Worm (Caenorhabditis elegans): ENCODE results near the gene C17G10.1.

Gene C17G10.1

DNA sequence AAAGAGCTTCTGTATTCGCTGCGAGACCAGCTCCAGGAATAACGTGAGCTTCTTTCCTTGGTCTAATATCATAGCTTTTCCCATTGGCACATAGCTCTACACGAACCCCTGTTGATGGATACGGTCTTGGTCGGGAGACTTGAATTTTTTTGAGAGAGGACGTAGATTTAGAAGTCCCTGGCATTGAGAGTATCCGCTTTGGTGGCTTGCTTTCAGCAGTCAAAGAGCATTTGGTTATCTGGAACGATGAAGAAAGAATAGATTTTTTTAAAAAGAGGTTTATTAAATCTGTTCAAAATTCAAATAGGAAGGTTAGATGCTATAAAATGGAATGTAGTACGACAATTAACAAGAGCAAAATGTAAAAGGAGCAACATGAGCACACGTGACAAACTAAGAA is 6.7 kb upstream of the C17G10.1 start, which contains the start of gene C17G10.13:
Gene C17G10.13 (minus strand): TSS at position 101 of the 400 bp plus-strand sequence.
- no peak for TF ChIP-seq pha-4 (tag; optimal IDR thresholded peaks at IDR 0.05)
- no peak for TF ChIP-seq F33H1.4 (GFP tag; IDR thresholded peaks at IDR 0.05)
- no peak for TF ChIP-seq Y53F4B.3 (GFP tag; IDR thresholded peaks at IDR 0.05)
- TF ChIP-seq ztf-26 (tag; optimal IDR thresholded peaks at IDR 0.05): no peak
- TF ChIP-seq ceh-79 (tag; optimal IDR thresholded peaks at IDR 0.05): no peak
- TF ChIP-seq attf-6 (GFP tag; IDR thresholded peaks at IDR 0.05): no peak
- TF ChIP-seq dpff-1 (tag; optimal IDR thresholded peaks at IDR 0.05): no peak
- TF ChIP-seq egrh-3 (GFP tag; IDR thresholded peaks at IDR 0.05): no peak
- TF ChIP-seq C06A6.2 (GFP tag; conservative IDR thresholded peaks at IDR 0.05): no peak
- no peak for TF ChIP-seq B0019.2 (GFP tag; conservative IDR thresholded peaks at IDR 0.05)
- TF ChIP-seq T07F8.4 (tag; optimal IDR thresholded peaks at IDR 0.05): no peak
- no peak for TF ChIP-seq zfh-2 (GFP tag; conservative IDR thresholded peaks at IDR 0.05)
- no peak for TF ChIP-seq unc-130 (GFP tag; optimal IDR thresholded peaks at IDR 0.05)
- TF ChIP-seq pbrm-1 (GFP tag; IDR thresholded peaks at IDR 0.05): no peak
- no peak for TF ChIP-seq ztf-22 (GFP tag; optimal IDR thresholded peaks at IDR 0.05)
- TF ChIP-seq snpc-4 (GFP tag; optimal IDR thresholded peaks at IDR 0.05): no peak
- TF ChIP-seq snpc-4 (tag; optimal IDR thresholded peaks at IDR 0.05): no peak
- no peak for TF ChIP-seq hlh-12 (tag; optimal IDR thresholded peaks at IDR 0.05)

DNA sequence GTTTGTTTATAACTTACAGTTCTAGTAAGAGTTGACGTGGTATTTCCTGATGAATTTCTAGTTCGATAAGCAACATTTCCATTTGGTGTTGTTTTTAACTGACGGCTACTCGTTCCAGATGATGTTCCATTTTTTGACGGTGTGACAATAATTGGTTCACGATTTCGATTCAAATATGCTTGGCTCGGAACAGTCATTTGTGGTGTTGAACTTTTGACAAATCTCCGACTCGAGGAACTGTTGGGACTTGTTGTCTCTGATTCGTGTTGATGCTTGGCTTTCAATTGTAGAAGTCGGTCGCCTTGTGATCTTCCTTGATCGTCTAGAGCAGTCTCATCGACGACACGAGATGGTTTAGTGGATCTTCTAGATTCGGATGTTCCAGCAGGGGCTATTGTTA is 4.8 kb upstream of the C17G10.1 start:
- TF ChIP-seq lin-26 (GFP tag; IDR thresholded peaks at IDR 0.05): no peak
- 0 out of 2 replicates have a peak, but pooled peaks have one; percentile 41 for TF ChIP-seq hsf-1 (GFP tag; IDR thresholded peaks at IDR 0.05)
- TF ChIP-seq mcd-1 (GFP tag; IDR thresholded peaks at IDR 0.05): no peak
- TF ChIP-seq dpff-1 (tag; optimal IDR thresholded peaks at IDR 0.05): no peak

DNA sequence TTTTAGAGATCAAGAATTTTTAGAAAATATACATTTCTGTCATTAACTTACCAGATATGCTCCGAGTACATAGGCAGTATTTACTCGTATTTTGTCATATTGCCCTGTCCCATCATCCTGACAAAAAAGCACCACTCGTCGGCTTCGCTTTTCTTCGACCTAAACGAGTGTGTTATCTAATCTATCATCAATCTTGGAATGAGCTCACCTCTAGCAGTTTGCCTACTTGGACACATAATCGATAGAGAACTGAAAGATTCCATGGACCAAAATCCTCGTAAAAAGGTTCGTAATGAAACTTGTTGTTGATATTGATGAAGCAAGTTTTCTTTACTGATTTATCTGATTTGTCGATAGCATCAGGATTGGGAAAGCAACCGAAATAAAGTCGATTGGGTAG is 3.5 kb upstream of the C17G10.1 start:
- TF ChIP-seq die-1 (tag; optimal IDR thresholded peaks at IDR 0.05): no peak
- no peak for TF ChIP-seq F23B12.7 (tag; optimal IDR thresholded peaks at IDR 0.05; ENCODE audit: insufficient read depth)
- no peak for TF ChIP-seq bed-2 (GFP tag; IDR thresholded peaks at IDR 0.05)
- no peak for TF ChIP-seq dpl-1 (GFP tag; optimal IDR thresholded peaks at IDR 0.05)
- TF ChIP-seq lsy-27 (tag; optimal IDR thresholded peaks at IDR 0.05; ENCODE audit: borderline replicate concordance, insufficient read depth): no peak

DNA sequence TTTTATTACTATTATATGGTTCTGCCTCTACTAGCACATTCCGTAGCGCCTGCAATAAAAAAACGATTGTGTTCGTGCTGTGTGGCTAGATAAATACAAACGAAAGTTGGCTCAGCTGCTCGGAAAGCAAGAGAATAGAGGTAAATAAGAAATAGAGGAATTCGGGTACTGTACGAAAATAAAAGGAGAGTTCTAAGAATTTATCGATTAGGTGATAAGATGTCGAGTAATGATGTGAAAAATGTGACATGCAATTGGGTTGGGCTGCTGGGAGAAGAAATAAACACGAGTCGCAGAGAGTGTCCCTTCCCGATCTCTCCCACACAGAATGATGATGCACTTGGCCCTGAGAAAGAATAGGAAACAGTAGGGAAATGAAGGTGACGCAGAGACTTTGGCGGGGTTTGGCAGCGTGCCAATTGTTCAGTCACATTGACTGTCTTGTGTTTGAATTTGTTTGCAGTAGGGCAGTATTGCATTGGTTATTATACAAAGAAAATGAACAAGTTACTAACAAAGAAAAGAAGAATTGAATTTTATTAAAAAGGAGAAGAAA is 2.9 kb upstream of the C17G10.1 start, which contains the start of gene cdc-14:
Gene cdc-14 (minus strand): TSS at position 51 of the 556 bp plus-strand sequence.
- peak; percentile 70 for TF ChIP-seq dox-1 (GFP tag; IDR thresholded peaks at IDR 0.05)
- TF ChIP-seq ceh-40 (GFP tag; IDR thresholded peaks at IDR 0.05): no peak
- TF ChIP-seq zfh-2 (GFP tag; conservative IDR thresholded peaks at IDR 0.05): peak; percentile 67; the same call in 1 of the 2 replicates
- TF ChIP-seq snpc-4 (GFP tag; optimal IDR thresholded peaks at IDR 0.05): no peak
- TF ChIP-seq snpc-4 (tag; optimal IDR thresholded peaks at IDR 0.05): peak in 3 of 4 experiments; percentile 38 to 67 (median 67)
- TF ChIP-seq cebp-1 (GFP tag; IDR thresholded peaks at IDR 0.05): no peak
- peak; percentile 76 for TF ChIP-seq cebp-1 (tag; optimal IDR thresholded peaks at IDR 0.05)
- peak; percentile 34 for TF ChIP-seq akir-1 (GFP tag; optimal IDR thresholded peaks at IDR 0.05)
- peak; percentile 57 for TF ChIP-seq somi-1 (GFP tag; optimal IDR thresholded peaks at IDR 0.05)
- no peak for TF ChIP-seq F52B5.7 (tag; optimal IDR thresholded peaks at IDR 0.05)
- peak; percentile 32 for TF ChIP-seq ZK185.1 (tag; optimal IDR thresholded peaks at IDR 0.05; ENCODE audit: poor library complexity, severe bottlenecking)
- TF ChIP-seq attf-5 (GFP tag; optimal IDR thresholded peaks at IDR 0.05): peak; percentile 90
- peak; percentile 65 for TF ChIP-seq hmg-1.2 (GFP tag; IDR thresholded peaks at IDR 0.05)
- peak; percentile 24 for TF ChIP-seq lin-40 (tag; optimal IDR thresholded peaks at IDR 0.05)
- TF ChIP-seq K12H6.12 (tag; optimal IDR thresholded peaks at IDR 0.05): peak; percentile 16
- TF ChIP-seq mcd-1 (GFP tag; IDR thresholded peaks at IDR 0.05): peak; percentile 74
- peak; percentile 61 for TF ChIP-seq nhr-80 (tag; optimal IDR thresholded peaks at IDR 0.05)
- TF ChIP-seq snpc-1.1 (tag; optimal IDR thresholded peaks at IDR 0.05; ENCODE audit: insufficient read depth): no peak
- peak; percentile 50; the same call in 1 of the 2 replicates for TF ChIP-seq K11D2.4 (GFP tag; IDR thresholded peaks at IDR 0.05)
- peak; percentile 11 for TF ChIP-seq chd-7 (tag; optimal IDR thresholded peaks at IDR 0.05)
- TF ChIP-seq ceh-27 (GFP tag; optimal IDR thresholded peaks at IDR 0.05): peak; percentile 46
- TF ChIP-seq mel-28 (tag; optimal IDR thresholded peaks at IDR 0.05; ENCODE audit: borderline replicate concordance): no peak

All from whole organism, young adult.